Fruit fly (Drosophila melanogaster): ENCODE measurements around the gene CG6118.

CG6118 gene

dm6 chr3R:15408131-15408731, 26.3 kb downstream of the CG6118 start, which contains the start of gene Atx2 (continued):
- TF ChIP-seq CG3838 (GFP tag; optimal IDR thresholded peaks at IDR 0.05) (no peak), chm (GFP tag; IDR thresholded peaks at IDR 0.05) (no peak), dimm (GFP tag; IDR thresholded peaks at IDR 0.05) (no peak), CG18011 (GFP tag; optimal IDR thresholded peaks at IDR 0.05) (no peak), Gug (GFP tag; IDR thresholded peaks at IDR 0.05) (peak; percentile 30; the same call in 1 of the 4 replicates), Max (GFP tag; optimal IDR thresholded peaks at IDR 0.05) (peak; percentile 37), zen (tag; optimal IDR thresholded peaks at IDR 0.05) (peak; percentile 48), ftz-f1 (GFP tag; optimal IDR thresholded peaks at IDR 0.05) (peak; percentile 81), CG12236 (GFP tag; optimal IDR thresholded peaks at IDR 0.05) (no peak), CG6689 (GFP tag; IDR thresholded peaks at IDR 0.05) (no peak), CG17612 (GFP tag; IDR thresholded peaks at IDR 0.05) (no peak), Ets65A (GFP tag) (peak; percentile 89), CG6813 (GFP tag; optimal IDR thresholded peaks at IDR 0.05) (peak; percentile 20), CG7271 (tag; optimal IDR thresholded peaks at IDR 0.05) (no peak), CG15696 (tag; optimal IDR thresholded peaks at IDR 0.05) (no peak), Hr39 (optimal IDR thresholded peaks at IDR 0.05) (no peak), dan (GFP tag; IDR thresholded peaks at IDR 0.05) (no peak), Tbp (GFP tag; optimal IDR thresholded peaks at IDR 0.05) (no peak), sr (GFP tag; IDR thresholded peaks at IDR 0.05) (no peak), ranshi (GFP tag; IDR thresholded peaks at IDR 0.05) (peak; percentile 32; the same call in 1 of the 2 replicates), peb (GFP tag; IDR thresholded peaks at IDR 0.05) (no peak), zfh2 (GFP tag; optimal IDR thresholded peaks at IDR 0.05) (peak; percentile 74), Ssrp (tag; optimal IDR thresholded peaks at IDR 0.05) (no peak), toy (GFP tag; IDR thresholded peaks at IDR 0.05) (no peak), Antp (GFP tag; optimal IDR thresholded peaks at IDR 0.05) (peak; percentile 45), Hand (GFP tag; optimal IDR thresholded peaks at IDR 0.05) (no peak), Atf6 (GFP tag; IDR thresholded peaks at IDR 0.05) (peak; percentile 29; the same call in 1 of the 2 replicates), scrt (GFP tag; optimal IDR thresholded peaks at IDR 0.05) (no peak), Ets97D (GFP tag; optimal IDR thresholded peaks at IDR 0.05) (peak; percentile 75), z (GFP tag; IDR thresholded peaks at IDR 0.05) (no peak), Fer3 (tag; optimal IDR thresholded peaks at IDR 0.05) (no peak), knrl (GFP tag; IDR thresholded peaks at IDR 0.05; ENCODE audit: partially characterized antibody) (peak; percentile 95), CG1602 (GFP tag; optimal IDR thresholded peaks at IDR 0.05) (no peak), CG34422 (GFP tag; IDR thresholded peaks at IDR 0.05) (no peak; the same call in 2 of the 3 replicates), CG3281 (GFP tag; optimal IDR thresholded peaks at IDR 0.05) (no peak), Adf1 (GFP tag; IDR thresholded peaks at IDR 0.05) (peak; percentile 42), Aef1 (GFP tag; IDR thresholded peaks at IDR 0.05) (peak; percentile 24; the same call in 1 of the 3 replicates), esg (GFP tag; conservative IDR thresholded peaks at IDR 0.05) (no peak), unpg (GFP tag; optimal IDR thresholded peaks at IDR 0.05) (no peak), CG7987 (GFP tag; optimal IDR thresholded peaks at IDR 0.05) (peak; percentile 13), CG34224 (GFP tag; IDR thresholded peaks at IDR 0.05; ENCODE audit: partially characterized antibody) (peak; percentile 93), TFAM (GFP tag; optimal IDR thresholded peaks at IDR 0.05) (no peak), Ada2b (GFP tag; IDR thresholded peaks at IDR 0.05) (no peak), maf-S (GFP tag; optimal IDR thresholded peaks at IDR 0.05) (peak; percentile 10), schlank (tag; optimal IDR thresholded peaks at IDR 0.05) (no peak), Dip3 (GFP tag; optimal IDR thresholded peaks at IDR 0.05) (peak; percentile 0), E2f2 (GFP tag; IDR thresholded peaks at IDR 0.05) (peak; percentile 98), otp (GFP tag; IDR thresholded peaks at IDR 0.05) (no peak), CG3726 (GFP tag; IDR thresholded peaks at IDR 0.05) (0 out of 3 replicates have a peak, but pooled peaks have one; percentile 10), CG9437 (GFP tag; optimal IDR thresholded peaks at IDR 0.05) (peak; percentile 27), CG10979 (tag; optimal IDR thresholded peaks at IDR 0.05) (peak; percentile 2)

Measured in whole organism, embryonic.